Worm (Caenorhabditis elegans) whole organism, mixed stage, embryonic: ENCODE data around the gene snrp-3.
"Not testable (repeated sequence)": the region's sequence is repeated elsewhere in the genome, so short reads cannot be mapped to it uniquely, and the experiment has no call there.

ENCODE experiments used
- M03D4.4 ChIP-seq: sonication (generic microtip); optimal IDR thresholded peaks from 2 replicates; lab custom pipeline; 2017; ENCODE audit warnings: mild to moderate bottlenecking, missing genetic modification characterization, missing compliant biosample characterization
- bed-3 ChIP-seq: fragments of 200-800 bp; sonication (Bioruptor generic); optimal IDR thresholded peaks from 3 replicates; lab custom pipeline; 2018; ENCODE audit warnings: mild to moderate bottlenecking, missing genetic modification characterization, moderate library complexity, missing compliant biosample characterization
- blmp-1 ChIP-seq: fragments of 150-350 bp; optimal IDR thresholded peaks from 2 replicates; lab custom pipeline; 2014; ENCODE audit warnings: missing biosample characterization, missing genetic modification characterization
- ceh-43 ChIP-seq: fragments of 200-800 bp; sonication (Bioruptor generic); optimal IDR thresholded peaks from 2 replicates; lab custom pipeline; 2018; ENCODE audit warnings: mild to moderate bottlenecking, missing genetic modification characterization, moderate library complexity, missing compliant biosample characterization
- ceh-83 ChIP-seq: fragments of 200-800 bp; sonication (Bioruptor generic); optimal IDR thresholded peaks from 2 replicates; lab custom pipeline; 2018; ENCODE audit warnings: mild to moderate bottlenecking, missing genetic modification characterization, missing compliant biosample characterization
- ces-1 ChIP-seq: fragments of 150-350 bp; optimal IDR thresholded peaks from 2 replicates; lab custom pipeline; 2014; ENCODE audit warnings: missing biosample characterization, missing genetic modification reagents, missing genetic modification characterization
- cnd-1 ChIP-seq: fragments of 200-800 bp; sonication (Bioruptor generic); optimal IDR thresholded peaks from 2 replicates; lab custom pipeline; 2018; ENCODE audit warnings: mild to moderate bottlenecking, missing genetic modification characterization, missing compliant biosample characterization
- drap-1 ChIP-seq: fragments of 200-800 bp; sonication (Bioruptor generic); optimal IDR thresholded peaks from 3 replicates; lab custom pipeline; 2018; ENCODE audit warnings: mild to moderate bottlenecking, missing genetic modification characterization, missing compliant biosample characterization
- elt-1 ChIP-seq: sonication (generic microtip); optimal IDR thresholded peaks from 2 replicates; lab custom pipeline; 2017; ENCODE audit warnings: missing genetic modification characterization, mild to moderate bottlenecking, missing compliant biosample characterization, antibody characterized with exemption, moderate library complexity, borderline replicate concordance; ENCODE audit not compliant: insufficient read depth
- elt-3 ChIP-seq: fragments of 150-350 bp; optimal IDR thresholded peaks from 2 replicates; lab custom pipeline; 2014; ENCODE audit warnings: missing biosample characterization, missing genetic modification characterization
- flh-1 ChIP-seq: fragments of 200-800 bp; sonication (Bioruptor generic); optimal IDR thresholded peaks from 2 replicates; lab custom pipeline; 2018; ENCODE audit warnings: mild to moderate bottlenecking, missing genetic modification characterization, moderate library complexity, missing compliant biosample characterization
- ham-2 ChIP-seq: fragments of 200-800 bp; sonication (Bioruptor generic); optimal IDR thresholded peaks from 2 replicates; lab custom pipeline; 2018; ENCODE audit warnings: mild to moderate bottlenecking, missing genetic modification characterization, missing compliant biosample characterization
- hlh-1 ChIP-seq: fragments of 150-350 bp; optimal IDR thresholded peaks from 2 replicates; lab custom pipeline; 2014; ENCODE audit warnings: missing biosample characterization, missing genetic modification reagents, missing genetic modification characterization
- lin-13 ChIP-seq: fragments of 150-350 bp; optimal IDR thresholded peaks from 2 replicates; lab custom pipeline; 2014; ENCODE audit warnings: missing biosample characterization, missing genetic modification characterization
- lin-32 ChIP-seq: fragments of 200-800 bp; sonication (Bioruptor generic); optimal IDR thresholded peaks from 2 replicates; lab custom pipeline; 2018; ENCODE audit warnings: mild to moderate bottlenecking, missing genetic modification characterization, missing compliant biosample characterization
- mab-5 ChIP-seq: fragments of 150-350 bp; optimal IDR thresholded peaks from 2 replicates; lab custom pipeline; 2014; ENCODE audit warnings: missing biosample characterization, missing genetic modification characterization
- mep-1 ChIP-seq: fragments of 150-350 bp; optimal IDR thresholded peaks from 2 replicates; lab custom pipeline; 2017; ENCODE audit warnings: missing biosample characterization, missing genetic modification reagents, missing genetic modification characterization, inconsistent platforms
- mls-2 ChIP-seq: sonication (generic microtip); optimal IDR thresholded peaks from 2 replicates; lab custom pipeline; 2016; ENCODE audit warnings: mild to moderate bottlenecking, missing genetic modification characterization, moderate library complexity, missing compliant biosample characterization
- nhr-12 ChIP-seq: fragments of 150-350 bp; optimal IDR thresholded peaks from 2 replicates; lab custom pipeline; 2014; ENCODE audit warnings: missing biosample characterization, missing genetic modification characterization
- nhr-2 ChIP-seq: fragments of 150-350 bp; optimal IDR thresholded peaks from 2 replicates; lab custom pipeline; 2014; ENCODE audit warnings: missing biosample characterization, missing genetic modification characterization
- nhr-237 ChIP-seq: fragments of 150-350 bp; optimal IDR thresholded peaks from 2 replicates; lab custom pipeline; 2014; ENCODE audit warnings: missing biosample characterization, missing genetic modification characterization
- nhr-28 ChIP-seq: fragments of 150-350 bp; optimal IDR thresholded peaks from 2 replicates; lab custom pipeline; 2014; ENCODE audit warnings: missing biosample characterization, missing genetic modification characterization
- pha-4 ChIP-seq: fragments of 150-350 bp; optimal IDR thresholded peaks from 2 replicates; lab custom pipeline; 2018; ENCODE audit warnings: missing biosample characterization, missing genetic modification reagents, missing genetic modification characterization
- snpc-4 ChIP-seq: fragments of 150-350 bp; optimal IDR thresholded peaks from 2 replicates; lab custom pipeline; 2014; ENCODE audit warnings: missing biosample characterization, missing genetic modification characterization
- sptf-1 ChIP-seq: sonication (generic microtip); optimal IDR thresholded peaks from 2 replicates; lab custom pipeline; 2017; ENCODE audit warnings: mild to moderate bottlenecking, missing genetic modification characterization, moderate library complexity, missing compliant biosample characterization
- tbx-8 ChIP-seq: fragments of 200-800 bp; sonication (Bioruptor generic); optimal IDR thresholded peaks from 2 replicates; lab custom pipeline; 2018; ENCODE audit warnings: mild to moderate bottlenecking, missing genetic modification characterization, moderate library complexity, missing compliant biosample characterization
- unc-120 ChIP-seq: sonication (generic microtip); optimal IDR thresholded peaks from 2 replicates; lab custom pipeline; 2017; ENCODE audit warnings: missing genetic modification characterization, missing compliant biosample characterization; ENCODE audit not compliant: poor library complexity, severe bottlenecking
- unc-39 ChIP-seq: fragments of 150-350 bp; optimal IDR thresholded peaks from 2 replicates; lab custom pipeline; 2014; ENCODE audit warnings: missing biosample characterization, missing genetic modification characterization
- unc-62 ChIP-seq: fragments of 150-350 bp; optimal IDR thresholded peaks from 2 replicates; lab custom pipeline; 2014; ENCODE audit warnings: missing biosample characterization, missing genetic modification reagents, missing genetic modification characterization
- zip-8 ChIP-seq: fragments of 150-350 bp; optimal IDR thresholded peaks from 2 replicates; lab custom pipeline; 2014; ENCODE audit warnings: missing biosample characterization, missing genetic modification characterization
- ztf-11 ChIP-seq: fragments of 150-350 bp; optimal IDR thresholded peaks from 2 replicates; lab custom pipeline; 2014; ENCODE audit warnings: missing biosample characterization, missing genetic modification characterization

Gene snrp-3

ce11 chrIV:8718153-8718552 lies 30.5 kb upstream of the snrp-3 start, which contains the start of gene H23L24.1:
Gene H23L24.1, plus strand, starts transcription at chrIV:8718453.
- TF ChIP-seq elt-1 (tag; lab: Kevin White, UChicago), result no peak
- no peak for TF ChIP-seq unc-120 (tag; lab: Kevin White, UChicago)
- TF ChIP-seq tbx-8 (GFP tag; lab: Kevin White, UChicago), result no peak
- TF ChIP-seq unc-39 (tag; lab: Kevin White, UChicago), result no peak
- TF ChIP-seq bed-3 (GFP tag; lab: Kevin White, UChicago), result no peak
- TF ChIP-seq blmp-1 (tag; lab: Kevin White, UChicago), result no peak
- TF ChIP-seq nhr-2 (tag; lab: Kevin White, UChicago), result no peak
- no peak for TF ChIP-seq flh-1 (GFP tag; lab: Kevin White, UChicago)
- no peak for TF ChIP-seq lin-32
- no peak for TF ChIP-seq mls-2 (tag; lab: Kevin White, UChicago)
- no peak for TF ChIP-seq elt-3
- no peak for TF ChIP-seq zip-8 (tag; lab: Kevin White, UChicago)
- no peak for TF ChIP-seq hlh-1 (tag; lab: Kevin White, UChicago)
- no peak for TF ChIP-seq ztf-11
- no peak for TF ChIP-seq cnd-1 (tag; lab: Kevin White, UChicago)
- TF ChIP-seq drap-1 (GFP tag; lab: Kevin White, UChicago), result no peak
- no peak for TF ChIP-seq pha-4
- TF ChIP-seq ceh-43 (GFP tag; lab: Kevin White, UChicago), result no peak
- TF ChIP-seq, all 35 proteins: peak for 0

DNA sequence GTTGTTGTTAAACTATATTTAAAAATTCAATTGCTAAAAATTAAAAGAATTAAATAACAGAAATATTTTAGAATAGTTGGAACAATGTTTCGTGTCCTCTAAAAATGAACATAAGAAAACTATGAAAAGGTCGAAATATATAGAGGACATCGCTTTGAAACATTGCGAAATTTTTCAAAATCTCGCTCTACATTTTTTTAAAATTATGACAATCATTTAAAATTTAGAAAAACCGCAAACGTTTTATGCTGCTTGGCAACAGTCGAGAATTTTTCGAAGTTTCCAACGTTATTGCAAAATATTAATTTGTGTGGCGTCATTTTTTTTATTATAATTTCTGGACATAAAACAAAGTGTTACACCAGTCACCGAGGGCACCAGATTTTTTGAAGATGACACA lies 27.4 kb upstream of the snrp-3 start, which contains the start of the genes parg-2 and ipla-5:
parg-2 (minus strand) TSS at position 101 of the 400 bp plus-strand sequence.
ipla-5 (plus strand) TSS at position 216 of the 400 bp plus-strand sequence.
- TF ChIP-seq nhr-28; snpc-4 (tag; lab: Kevin White, UChicago); zip-8 (tag; lab: Kevin White, UChicago): not testable (repeated sequence)

DNA sequence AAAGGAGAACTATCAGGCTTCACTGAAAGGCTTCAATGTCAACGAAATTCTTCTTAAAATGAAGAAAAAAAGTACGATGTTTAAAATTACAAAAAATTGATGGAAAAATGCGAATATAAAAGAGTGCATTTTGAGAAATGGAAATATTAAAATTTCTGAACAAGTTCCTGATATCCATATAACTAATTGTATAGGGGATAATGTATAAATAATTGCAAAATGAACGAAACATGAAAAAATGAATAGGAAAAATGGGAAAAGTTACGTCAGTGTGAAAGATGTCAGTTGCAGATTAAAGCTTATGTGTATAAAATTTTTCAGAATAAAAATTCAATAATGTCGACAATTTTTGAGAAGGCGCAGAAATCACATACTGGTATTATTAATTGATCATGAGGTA lies 20.4 kb upstream of the snrp-3 start:
- no peak for TF ChIP-seq mep-1 (tag; lab: Kevin White, UChicago)
- no peak for TF ChIP-seq elt-3
- no peak for TF ChIP-seq bed-3 (GFP tag; lab: Kevin White, UChicago)
- TF ChIP-seq nhr-237, result no peak
- TF ChIP-seq lin-13 (tag; lab: Kevin White, UChicago), result no peak
- no peak for TF ChIP-seq nhr-28
- no peak for TF ChIP-seq sptf-1 (tag; lab: Kevin White, UChicago)
- no peak for TF ChIP-seq lin-32
- TF ChIP-seq tbx-8 (GFP tag; lab: Kevin White, UChicago), result no peak
- TF ChIP-seq pha-4, result no peak
- no peak for TF ChIP-seq unc-62 (GFP tag; lab: Kevin White, UChicago)

DNA sequence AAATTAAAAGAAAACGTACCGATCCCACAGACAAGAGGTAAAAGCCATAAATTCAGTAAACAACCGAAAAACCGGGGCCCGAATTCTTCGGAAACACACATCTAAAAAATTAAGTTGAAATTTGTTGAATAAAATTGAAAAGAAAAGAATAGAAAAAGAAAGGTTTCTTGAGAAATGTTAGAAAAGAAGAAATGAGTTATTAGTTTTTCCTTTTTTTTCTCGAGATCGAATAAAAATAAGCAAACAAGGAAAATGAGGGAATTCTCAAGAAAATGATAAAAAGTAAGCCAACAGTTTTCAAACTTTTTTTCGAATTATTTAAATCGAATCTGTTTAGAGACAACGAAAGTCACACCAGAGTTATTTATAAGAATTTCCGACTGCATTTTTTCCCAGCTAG lies 17.9 kb upstream of the snrp-3 start, which contains the start of gene H23L24.4:
H23L24.4 (minus strand) TSS at position 101 of the 400 bp plus-strand sequence.
- no peak for TF ChIP-seq blmp-1 (tag; lab: Kevin White, UChicago)

DNA sequence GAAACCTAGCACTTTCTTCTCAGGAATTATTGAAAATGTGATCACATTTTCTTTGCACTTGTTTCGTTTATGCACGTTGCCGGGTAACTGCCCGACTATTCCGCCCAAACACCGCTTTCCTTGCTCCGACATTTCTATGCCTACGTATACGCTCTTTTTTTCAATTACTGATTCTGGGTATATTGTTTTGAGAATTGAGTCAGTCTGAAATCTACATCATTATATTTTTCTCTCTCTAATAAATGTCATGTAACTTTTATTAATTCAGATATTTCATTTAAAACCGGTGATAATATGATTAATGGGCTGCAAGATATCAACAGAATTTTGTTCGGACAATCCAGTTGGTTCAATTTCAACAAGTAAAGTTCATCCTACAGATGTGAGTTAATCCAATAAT lies 9.8 kb upstream of the snrp-3 start, which contains the start of gene ttll-11:
ttll-11 (plus strand) TSS at position 301 of the 400 bp plus-strand sequence.
- TF ChIP-seq nhr-237, result no peak
- no peak for TF ChIP-seq mls-2 (tag; lab: Kevin White, UChicago)
- no peak for TF ChIP-seq snpc-4 (tag; lab: Kevin White, UChicago)
- no peak for TF ChIP-seq ham-2
- TF ChIP-seq pha-4, result no peak
- TF ChIP-seq M03D4.4 (tag; lab: Kevin White, UChicago), result no peak
- TF ChIP-seq nhr-2 (tag; lab: Kevin White, UChicago), result no peak
- no peak for TF ChIP-seq nhr-12 (tag; lab: Kevin White, UChicago)
- no peak for TF ChIP-seq mab-5 (tag; lab: Kevin White, UChicago)
- no peak for TF ChIP-seq elt-3
- no peak for TF ChIP-seq nhr-28
- no peak for TF ChIP-seq ceh-83
- no peak for TF ChIP-seq unc-62 (GFP tag; lab: Kevin White, UChicago)

ce11 chrIV:8691486-8691885 lies 3.9 kb upstream of the snrp-3 start, which contains the start of the genes hst-1 and ints-6:
Gene hst-1, minus strand, starts transcription at chrIV:8691513.
Gene ints-6, plus strand, starts transcription at chrIV:8691745.
- peak; percentile 30 for TF ChIP-seq ces-1 (GFP tag; lab: Kevin White, UChicago)
- TF ChIP-seq elt-1 (tag; lab: Kevin White, UChicago), result no peak
